Worm (Caenorhabditis elegans): ENCODE data around the gene ubh-4.

The ubh-4 gene

ce11 chrII:8028730-8029129, 10.7 kb downstream of the ubh-4 start:
- TF ChIP-seq atf-7 (tag; optimal IDR thresholded peaks at IDR 0.05) (no peak), madf-3 (GFP tag; IDR thresholded peaks at IDR 0.05) (no peak), efl-1 (GFP tag; optimal IDR thresholded peaks at IDR 0.05) (peak; percentile 41), F37B4.10 (GFP tag; IDR thresholded peaks at IDR 0.05) (no peak)

ce11 chrII:8028246-8028694, 11.1 kb downstream of the ubh-4 start:
- TF ChIP-seq dpff-1 (tag; optimal IDR thresholded peaks at IDR 0.05) (no peak), nfya-2 (GFP tag; IDR thresholded peaks at IDR 0.05) (no peak), ceh-40 (GFP tag; IDR thresholded peaks at IDR 0.05) (0 out of 2 replicates have a peak, but pooled peaks have one; percentile 30), ztf-6 (GFP tag; IDR thresholded peaks at IDR 0.05) (peak; percentile 75; the same call in 1 of the 2 replicates), nfya-1 (tag; optimal IDR thresholded peaks at IDR 0.05; ENCODE audit: borderline replicate concordance, insufficient read depth) (no peak), K11D2.4 (GFP tag; IDR thresholded peaks at IDR 0.05) (peak; percentile 93), snpc-1.3 (tag; optimal IDR thresholded peaks at IDR 0.05; ENCODE audit: insufficient read depth) (no peak), lsl-1 (GFP tag; optimal IDR thresholded peaks at IDR 0.05) (peak; percentile 22), madf-3 (GFP tag; IDR thresholded peaks at IDR 0.05) (peak; percentile 72; the same call in 1 of the 2 replicates), lin-35 (GFP tag; optimal IDR thresholded peaks at IDR 0.05) (peak in 1 of 3 experiments; percentile 89), ama-1 (optimal IDR thresholded peaks at IDR 0.05) (no peak), ama-1 (GFP tag; optimal IDR thresholded peaks at IDR 0.05) (peak in 1 of 2 experiments; percentile 18), F49E8.2 (tag; optimal IDR thresholded peaks at IDR 0.05; ENCODE audit: insufficient read depth) (no peak), Y79H2A.3 (GFP tag; conservative IDR thresholded peaks at IDR 0.05) (no peak), aptf-2 (GFP tag; conservative IDR thresholded peaks at IDR 0.05) (no peak), gei-17 (GFP tag; optimal IDR thresholded peaks at IDR 0.05) (peak; percentile 76), Y56A3A.18 (GFP tag; IDR thresholded peaks at IDR 0.05) (no peak), nfyb-1 (GFP tag; IDR thresholded peaks at IDR 0.05) (peak; percentile 95), snpc-3.4 (tag; optimal IDR thresholded peaks at IDR 0.05) (peak; percentile 17), D2030.7 (GFP tag; IDR thresholded peaks at IDR 0.05) (no peak), hlh-12 (tag; optimal IDR thresholded peaks at IDR 0.05) (no peak), tlf-1 (GFP tag; optimal IDR thresholded peaks at IDR 0.05) (peak; percentile 67), F37B4.10 (GFP tag; IDR thresholded peaks at IDR 0.05) (no peak), C06A6.2 (GFP tag; conservative IDR thresholded peaks at IDR 0.05) (peak; percentile 74), ztf-22 (GFP tag; optimal IDR thresholded peaks at IDR 0.05) (peak; percentile 72), bed-1 (GFP tag; IDR thresholded peaks at IDR 0.05) (no peak), attf-5 (GFP tag; optimal IDR thresholded peaks at IDR 0.05) (peak; percentile 98), akir-1 (GFP tag; optimal IDR thresholded peaks at IDR 0.05) (peak; percentile 42), snpc-4 (GFP tag; optimal IDR thresholded peaks at IDR 0.05) (peak; percentile 54), snpc-4 (tag; optimal IDR thresholded peaks at IDR 0.05) (peak; percentile 23 to 68 (median 42)), efl-1 (GFP tag; optimal IDR thresholded peaks at IDR 0.05) (peak; percentile 30), lag-1 (GFP tag; IDR thresholded peaks at IDR 0.05) (no peak), zfh-2 (GFP tag; conservative IDR thresholded peaks at IDR 0.05) (peak; percentile 100), lin-54 (GFP tag; optimal IDR thresholded peaks at IDR 0.05) (peak; percentile 78), lin-26 (GFP tag; IDR thresholded peaks at IDR 0.05) (peak; percentile 79), xnd-1 (tag; optimal IDR thresholded peaks at IDR 0.05) (no peak), ztf-3 (GFP tag; optimal IDR thresholded peaks at IDR 0.05) (peak; percentile 22), dox-1 (GFP tag; IDR thresholded peaks at IDR 0.05) (peak; percentile 94), egl-18 (GFP tag; IDR thresholded peaks at IDR 0.05) (0 out of 2 replicates have a peak, but pooled peaks have one; percentile 66), attf-3 (GFP tag; conservative IDR thresholded peaks at IDR 0.05) (peak; percentile 72), nhr-179 (tag; optimal IDR thresholded peaks at IDR 0.05) (no peak), F10E7.11 (tag; optimal IDR thresholded peaks at IDR 0.05) (peak; percentile 23), F22D6.2 (tag; optimal IDR thresholded peaks at IDR 0.05) (peak; percentile 70), ztf-25 (GFP tag; IDR thresholded peaks at IDR 0.05) (no peak), unc-130 (GFP tag; optimal IDR thresholded peaks at IDR 0.05) (peak; percentile 21)
